Worm (Caenorhabditis elegans) whole organism, midembryonic: Measurements from ENCODE around the gene Y17G9B.2.

Experiments used
- cog-1 ChIP-seq: sonication (generic microtip); optimal IDR thresholded peaks from 2 replicates; lab custom pipeline; 2016; ENCODE audit warnings: missing genetic modification characterization, missing compliant biosample characterization
- med-1 ChIP-seq: sonication (generic microtip); optimal IDR thresholded peaks from 2 replicates; lab custom pipeline; 2017; ENCODE audit warnings: missing genetic modification characterization, mild to moderate bottlenecking, missing compliant biosample characterization, antibody characterized with exemption, missing genetic modification reagents; ENCODE audit not compliant: insufficient read depth
- ztf-23 ChIP-seq: fragments of 200-800 bp; sonication (Bioruptor generic); IDR thresholded peaks from 2 replicates; pipeline ENCODE4 v1.3.6; 2022; ENCODE audit warnings: missing genetic modification reagents, missing genetic modification characterization, missing compliant biosample characterization

DNA sequence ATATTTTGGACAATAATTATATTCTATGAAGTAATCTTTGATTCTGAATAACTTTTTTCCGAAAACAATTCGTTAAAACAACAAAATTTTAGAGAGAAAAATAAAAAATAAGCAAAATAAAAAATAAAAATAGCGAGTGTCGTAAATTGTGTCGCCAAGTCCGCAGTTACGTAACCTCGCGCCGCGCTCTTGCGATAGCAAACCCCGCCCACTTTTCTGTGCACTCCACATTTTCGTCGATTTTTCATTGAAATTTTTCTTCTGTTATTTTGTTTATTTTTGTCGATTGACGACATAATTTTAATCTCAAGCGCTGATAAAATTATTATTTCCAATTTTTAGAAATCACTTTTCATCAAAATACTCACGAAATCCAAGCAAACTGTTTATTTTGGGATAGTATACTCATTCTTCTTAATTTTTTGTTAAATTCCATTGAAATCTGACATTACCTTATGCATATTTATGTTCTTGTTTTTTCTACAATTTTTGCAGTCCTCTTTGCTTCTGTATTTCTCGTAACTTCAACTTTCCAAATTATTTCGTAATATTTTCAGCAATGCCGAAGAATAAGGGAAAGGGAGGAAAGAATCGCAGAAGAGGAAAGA lies 46.5 kb downstream of the Y17G9B.2 start, which contains the start of gene eif-1.A:
- TF ChIP-seq med-1 (GFP tag; lab: Kevin White, UChicago) (peak; percentile 21), ztf-23 (0 out of 2 replicates have a peak, but pooled peaks have one; percentile 51), cog-1 (no peak)
